Fruit fly (Drosophila melanogaster): ENCODE results near the gene CG15395.

DNA sequence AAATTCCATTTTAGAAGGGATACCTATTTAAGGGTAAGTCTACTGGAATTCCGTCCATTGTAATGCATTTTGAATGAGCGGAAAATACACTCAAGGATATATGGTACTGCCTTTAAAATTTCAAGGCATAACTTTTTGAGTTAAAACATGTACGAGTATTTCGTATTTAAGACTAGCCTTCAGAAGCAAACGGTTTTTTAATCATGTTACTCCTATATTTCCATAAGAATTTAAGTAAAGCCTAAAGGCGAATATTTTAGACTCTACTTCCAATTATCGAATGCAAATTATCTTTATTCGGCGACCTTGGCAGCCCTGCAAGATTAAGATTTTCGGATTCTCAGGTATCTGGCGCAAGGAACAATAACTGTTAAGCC, 32.4 kb upstream of the CG15395 start, which contains the start of gene Elba2:
- no peak for TF ChIP-seq kay (GFP tag; ENCODE audit: borderline replicate concordance)
- no peak for TF ChIP-seq CG12768 (GFP tag; optimal IDR thresholded peaks at IDR 0.05)
- no peak for TF ChIP-seq tj (GFP tag; optimal IDR thresholded peaks at IDR 0.05)
- TF ChIP-seq ovo (GFP tag; optimal IDR thresholded peaks at IDR 0.05) = no peak
- TF ChIP-seq Crg-1 (GFP tag; optimal IDR thresholded peaks at IDR 0.05) = no peak
- no peak for TF ChIP-seq CG7045 (GFP tag; optimal IDR thresholded peaks at IDR 0.05)
- TF ChIP-seq Mnt (GFP tag; optimal IDR thresholded peaks at IDR 0.05) = no peak
- no peak for TF ChIP-seq Clk (GFP tag; optimal IDR thresholded peaks at IDR 0.05)
- TF ChIP-seq toe (GFP tag; optimal IDR thresholded peaks at IDR 0.05) = no peak
- no peak for TF ChIP-seq CG11617 (GFP tag; optimal IDR thresholded peaks at IDR 0.05)
- TF ChIP-seq CG14711 (tag; optimal IDR thresholded peaks at IDR 0.05) = peak; percentile 36
- TF ChIP-seq Hr96 (GFP tag; optimal IDR thresholded peaks at IDR 0.05) = no peak
- no peak for TF ChIP-seq cic (GFP tag; optimal IDR thresholded peaks at IDR 0.05)
- no peak for TF ChIP-seq CG5204 (GFP tag; optimal IDR thresholded peaks at IDR 0.05)

All from whole organism, adult.